Worm (Caenorhabditis elegans): ENCODE data around the gene abts-4.

abts-4 gene

DNA sequence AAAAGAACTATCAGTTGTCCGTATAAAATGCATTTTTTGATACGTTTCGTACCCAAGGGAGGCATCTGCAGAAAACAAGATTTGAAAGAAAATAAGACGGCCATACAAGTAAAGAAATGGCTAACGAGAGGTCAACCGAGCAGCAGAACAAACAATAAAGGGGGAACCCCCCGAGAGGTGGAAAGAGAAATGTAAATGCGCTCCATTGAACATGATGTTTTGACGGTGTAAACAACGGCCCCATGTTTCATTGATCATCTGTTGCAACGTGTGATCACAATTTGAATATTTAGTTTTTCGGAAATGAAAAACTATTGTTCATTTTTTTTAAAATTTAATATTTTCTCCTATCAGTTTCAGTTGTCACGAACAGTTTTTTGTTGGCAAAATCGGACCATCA is 31.9 kb downstream of the abts-4 start, which contains the start of gene K11G12.6:
K11G12.6 (minus strand) TSS at position 65 of the 400 bp plus-strand sequence.
- no peak for TF ChIP-seq pag-3 (tag; optimal IDR thresholded peaks at IDR 0.05; ENCODE audit: borderline replicate concordance, insufficient read depth)
- peak; percentile 1 for TF ChIP-seq rnt-1 (tag; optimal IDR thresholded peaks at IDR 0.05)
- peak; percentile 72 for TF ChIP-seq lin-14 (GFP tag; optimal IDR thresholded peaks at IDR 0.05)
- TF ChIP-seq tlp-1 (tag; optimal IDR thresholded peaks at IDR 0.05), result no peak
- TF ChIP-seq sup-37 (GFP tag; optimal IDR thresholded peaks at IDR 0.05), result no peak
- no peak for TF ChIP-seq unc-98 (GFP tag; IDR thresholded peaks at IDR 0.05)
- no peak for TF ChIP-seq ceh-90 (tag; optimal IDR thresholded peaks at IDR 0.05)
- TF ChIP-seq nhr-71 (tag; optimal IDR thresholded peaks at IDR 0.05), result peak; percentile 52
- no peak for TF ChIP-seq fkh-8 (tag; optimal IDR thresholded peaks at IDR 0.05)
- TF ChIP-seq fos-1 (tag; optimal IDR thresholded peaks at IDR 0.05), result no peak
- no peak for TF ChIP-seq aha-1 (tag; optimal IDR thresholded peaks at IDR 0.05)
- no peak for TF ChIP-seq dsc-1 (tag; optimal IDR thresholded peaks at IDR 0.05)
- TF ChIP-seq sptf-1 (tag; optimal IDR thresholded peaks at IDR 0.05), result no peak
- no peak for TF ChIP-seq mef-2 (tag; optimal IDR thresholded peaks at IDR 0.05)
- TF ChIP-seq lin-15B (tag; optimal IDR thresholded peaks at IDR 0.05), result no peak
- no peak for TF ChIP-seq pqm-1 (tag; optimal IDR thresholded peaks at IDR 0.05)
- no peak for TF ChIP-seq nhr-85 (tag)
- TF ChIP-seq mab-9 (GFP tag; IDR thresholded peaks at IDR 0.05), result no peak
- no peak for TF ChIP-seq hlh-17 (GFP tag; optimal IDR thresholded peaks at IDR 0.05; ENCODE audit: borderline replicate concordance)
- TF ChIP-seq elt-3 (tag; optimal IDR thresholded peaks at IDR 0.05), result no peak
- peak; percentile 3 for TF ChIP-seq skn-1 (tag; optimal IDR thresholded peaks at IDR 0.05)
- TF ChIP-seq hpl-2 (GFP tag; optimal IDR thresholded peaks at IDR 0.05), result no peak
- TF ChIP-seq ztf-11 (tag; optimal IDR thresholded peaks at IDR 0.05), result no peak
- no peak for TF ChIP-seq sox-4 (tag; optimal IDR thresholded peaks at IDR 0.05)
- TF ChIP-seq snpc-4 (tag; optimal IDR thresholded peaks at IDR 0.05), result no peak
- TF ChIP-seq ceh-88 (GFP tag; IDR thresholded peaks at IDR 0.05), result no peak
- no peak for TF ChIP-seq zip-4 (GFP tag; optimal IDR thresholded peaks at IDR 0.05)
- no peak for TF ChIP-seq unc-62 (GFP tag; optimal IDR thresholded peaks at IDR 0.05)
- TF ChIP-seq ceh-8 (GFP tag; optimal IDR thresholded peaks at IDR 0.05), result no peak
- no peak for TF ChIP-seq hlh-4 (tag; optimal IDR thresholded peaks at IDR 0.05)
- no peak for TF ChIP-seq irx-1 (tag; optimal IDR thresholded peaks at IDR 0.05)
- TF ChIP-seq alr-1 (tag; optimal IDR thresholded peaks at IDR 0.05; ENCODE audit: borderline replicate concordance), result no peak
- TF ChIP-seq blmp-1 (tag; optimal IDR thresholded peaks at IDR 0.05), result no peak
- TF ChIP-seq nhr-20 (tag; optimal IDR thresholded peaks at IDR 0.05), result peak; percentile 41
- no peak for TF ChIP-seq zag-1 (tag; optimal IDR thresholded peaks at IDR 0.05)
- TF ChIP-seq lin-13 (GFP tag; optimal IDR thresholded peaks at IDR 0.05), result no peak
- TF ChIP-seq nhr-84 (tag; optimal IDR thresholded peaks at IDR 0.05), result no peak
- TF ChIP-seq unc-86 (tag; optimal IDR thresholded peaks at IDR 0.05), result no peak
- peak; percentile 44 for TF ChIP-seq snu-23 (GFP tag; optimal IDR thresholded peaks at IDR 0.05)
- no peak for TF ChIP-seq dpl-1 (GFP tag; optimal IDR thresholded peaks at IDR 0.05)
- no peak for TF ChIP-seq egl-13 (tag; optimal IDR thresholded peaks at IDR 0.05)
- TF ChIP-seq ceh-63 (GFP tag; optimal IDR thresholded peaks at IDR 0.05), result no peak
- no peak for TF ChIP-seq lin-39 (tag; optimal IDR thresholded peaks at IDR 0.05)
- TF ChIP-seq ama-1 (optimal IDR thresholded peaks at IDR 0.05), result no peak
- TF ChIP-seq ceh-82 (tag; optimal IDR thresholded peaks at IDR 0.05), result peak in 1 of 3 experiments; percentile 5
- no peak for TF ChIP-seq jun-1 (tag; optimal IDR thresholded peaks at IDR 0.05)
- no peak for TF ChIP-seq lsy-2 (tag; optimal IDR thresholded peaks at IDR 0.05)
- no peak for TF ChIP-seq tbx-2 (tag; optimal IDR thresholded peaks at IDR 0.05)
- peak in 1 of 2 experiments; percentile 12 for TF ChIP-seq mdl-1 (tag; optimal IDR thresholded peaks at IDR 0.05)
- no peak for TF ChIP-seq ets-5 (GFP tag; IDR thresholded peaks at IDR 0.05)
- no peak for TF ChIP-seq nhr-47 (tag; optimal IDR thresholded peaks at IDR 0.05)
- TF ChIP-seq nhr-90 (tag; optimal IDR thresholded peaks at IDR 0.05; ENCODE audit: poor library complexity), result no peak
- no peak for TF ChIP-seq Y116A8C.19 (tag; optimal IDR thresholded peaks at IDR 0.05; ENCODE audit: borderline replicate concordance)
- no peak for TF ChIP-seq elt-2 (tag; optimal IDR thresholded peaks at IDR 0.05)
